Fruit fly (Drosophila melanogaster): ENCODE data around the gene CG8907.

Gene CG8907

DNA sequence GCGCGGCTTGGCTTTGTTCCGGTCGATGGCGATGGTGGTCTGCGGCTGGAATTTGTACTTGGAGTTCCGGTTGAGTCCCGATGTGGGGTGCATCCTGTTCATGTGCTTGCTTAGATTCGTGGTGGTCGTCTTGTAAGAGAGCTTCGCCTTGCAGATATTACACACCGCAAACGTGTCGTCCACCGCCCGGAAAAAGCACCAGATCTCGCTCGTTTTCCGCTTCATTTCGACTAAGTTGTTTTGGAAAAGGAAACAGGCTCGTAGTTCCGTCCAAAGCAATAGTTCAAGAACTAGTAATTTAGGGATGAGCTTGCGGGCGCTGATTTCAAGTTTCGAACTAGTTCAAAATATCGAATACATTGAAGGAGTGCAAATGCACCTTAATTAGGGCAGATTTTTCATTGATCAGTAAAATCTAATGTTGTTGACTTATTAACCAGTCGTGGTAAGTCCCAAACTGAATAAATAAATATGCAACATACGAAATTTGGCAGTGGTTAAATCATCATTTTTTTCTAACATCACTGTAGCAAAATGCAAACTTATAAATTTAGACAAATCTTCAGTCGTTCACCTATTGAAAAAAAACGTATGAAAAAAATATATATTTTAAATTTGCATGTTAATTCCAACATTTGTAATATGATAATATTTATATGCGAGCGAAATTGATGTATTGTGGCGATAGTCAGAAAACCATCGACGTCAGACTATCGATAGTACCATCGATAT is 34.9 kb downstream of the CG8907 start, which contains the start of the genes bdwf and Patr-1:
bdwf (minus strand) TSS at position 299 of the 732 bp plus-strand sequence.
Patr-1 (plus strand) TSS at position 727 of the 732 bp plus-strand sequence.
- peak; percentile 26 for TF ChIP-seq HLH106 (tag; optimal IDR thresholded peaks at IDR 0.05)
- TF ChIP-seq sage (GFP tag; optimal IDR thresholded peaks at IDR 0.05): no peak
- no peak for TF ChIP-seq br (GFP tag; optimal IDR thresholded peaks at IDR 0.05)
- no peak for TF ChIP-seq Sp1 (GFP tag; optimal IDR thresholded peaks at IDR 0.05)
- TF ChIP-seq psq (GFP tag; optimal IDR thresholded peaks at IDR 0.05): peak; percentile 19
- TF ChIP-seq foxo (GFP tag; optimal IDR thresholded peaks at IDR 0.05): peak in 1 of 2 experiments; percentile 51
- TF ChIP-seq OdsH (GFP tag; optimal IDR thresholded peaks at IDR 0.05): peak; percentile 19
- peak; percentile 25 for TF ChIP-seq sv (GFP tag; optimal IDR thresholded peaks at IDR 0.05)
- peak; percentile 71 for TF ChIP-seq woc (GFP tag; optimal IDR thresholded peaks at IDR 0.05)
- TF ChIP-seq Jra (GFP tag; optimal IDR thresholded peaks at IDR 0.05): peak; percentile 77
- TF ChIP-seq dsf (GFP tag; optimal IDR thresholded peaks at IDR 0.05; ENCODE audit: borderline replicate concordance): peak; percentile 32

DNA sequence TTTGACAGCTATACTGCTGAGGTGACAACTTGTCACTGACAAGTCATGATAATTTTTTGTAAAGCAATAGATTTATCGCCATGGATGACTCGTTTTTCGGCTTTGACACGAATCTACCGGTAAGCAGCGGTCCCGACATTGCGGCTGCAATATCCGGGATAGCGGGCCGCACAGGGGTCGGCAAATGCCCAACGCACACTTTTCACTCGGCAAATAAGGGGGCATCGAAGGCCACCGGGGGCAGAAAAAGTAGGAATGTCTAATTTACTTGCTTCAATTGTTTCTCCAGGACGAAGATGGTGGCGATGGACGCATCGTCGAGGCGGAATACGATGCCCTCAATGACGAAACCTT is 35.5 kb downstream of the CG8907 start:
- TF ChIP-seq GATAd (GFP tag; optimal IDR thresholded peaks at IDR 0.05): no peak
- no peak for TF ChIP-seq rgr (GFP tag; optimal IDR thresholded peaks at IDR 0.05)

DNA sequence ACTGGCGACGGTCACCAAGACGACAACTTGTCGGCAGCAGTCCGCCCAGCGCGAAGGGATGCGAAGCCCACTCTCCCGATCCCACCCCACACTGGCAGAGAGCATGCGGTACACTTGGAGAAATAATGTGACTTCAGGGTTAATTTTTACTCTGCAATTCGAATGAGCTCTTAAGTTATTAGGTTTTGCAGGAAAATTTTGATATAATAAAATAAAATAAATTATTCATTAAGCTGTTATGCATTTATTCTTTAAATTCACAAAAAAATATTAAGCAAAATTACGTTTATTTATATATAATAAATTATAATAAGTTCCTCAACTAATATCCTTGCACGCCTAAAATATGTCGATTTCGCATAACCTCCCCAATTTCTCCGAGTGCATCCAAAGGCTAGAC is 40.8 kb downstream of the CG8907 start:
- no peak for TF ChIP-seq CG9705 (GFP tag; optimal IDR thresholded peaks at IDR 0.05)
- peak in 1 of 2 experiments; percentile 4 for TF ChIP-seq foxo (GFP tag; optimal IDR thresholded peaks at IDR 0.05)
- TF ChIP-seq dl (GFP tag; optimal IDR thresholded peaks at IDR 0.05; ENCODE audit: insufficient read depth in 1 of 2, partially characterized antibody in 2 of 2): no peak
- TF ChIP-seq rgr (GFP tag; optimal IDR thresholded peaks at IDR 0.05): peak; percentile 18

DNA sequence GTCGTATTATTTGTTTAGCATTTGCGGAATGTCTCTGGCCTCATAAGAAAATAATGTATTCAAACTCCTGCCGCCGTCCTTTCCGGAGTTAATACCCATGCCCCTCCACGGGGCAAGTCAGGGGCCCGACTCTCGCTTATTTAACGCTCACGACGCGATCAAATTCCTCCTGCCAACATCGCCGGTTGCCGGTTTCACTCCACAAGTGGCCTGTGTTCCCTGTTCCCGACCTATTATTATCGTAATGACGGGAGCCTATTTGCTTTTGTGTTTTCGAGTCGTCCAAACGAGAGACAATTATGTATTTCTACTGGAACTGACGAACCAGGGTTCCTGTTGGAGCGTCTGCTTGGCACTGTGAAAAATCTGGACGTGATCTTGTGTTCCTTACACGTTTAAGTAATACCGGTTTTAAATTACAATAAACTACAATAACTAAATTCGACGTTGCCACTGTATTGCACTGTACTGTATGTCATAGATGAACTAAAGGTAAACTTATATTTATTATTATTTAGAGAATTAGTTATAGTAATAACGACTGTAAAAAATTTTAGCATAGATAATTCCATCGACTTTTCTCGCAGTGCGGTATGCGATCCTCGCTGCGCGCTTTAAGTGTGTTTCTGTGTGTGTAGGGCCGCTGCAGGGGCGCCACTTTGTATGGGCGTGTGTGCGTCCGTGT is 44.5 kb downstream of the CG8907 start:
- no peak for TF ChIP-seq Dif (GFP tag; optimal IDR thresholded peaks at IDR 0.05; ENCODE audit: partially characterized antibody)
- peak; percentile 46 for TF ChIP-seq CG32264 (GFP tag; optimal IDR thresholded peaks at IDR 0.05)
- TF ChIP-seq GATAd (GFP tag; optimal IDR thresholded peaks at IDR 0.05): no peak
- TF ChIP-seq sv (GFP tag; optimal IDR thresholded peaks at IDR 0.05): peak; percentile 33
- TF ChIP-seq usp (GFP tag; optimal IDR thresholded peaks at IDR 0.05): no peak
- peak; percentile 78 for TF ChIP-seq woc (GFP tag; optimal IDR thresholded peaks at IDR 0.05)
- no peak for TF ChIP-seq Abd-B (GFP tag; optimal IDR thresholded peaks at IDR 0.05)
- TF ChIP-seq brk (GFP tag; optimal IDR thresholded peaks at IDR 0.05): peak; percentile 69
- TF ChIP-seq tai (GFP tag; optimal IDR thresholded peaks at IDR 0.05): peak; percentile 34
- no peak for TF ChIP-seq N (GFP tag; optimal IDR thresholded peaks at IDR 0.05)
- no peak for TF ChIP-seq dsf (GFP tag; optimal IDR thresholded peaks at IDR 0.05; ENCODE audit: borderline replicate concordance)
- TF ChIP-seq dl (GFP tag; optimal IDR thresholded peaks at IDR 0.05; ENCODE audit: insufficient read depth in 1 of 2, partially characterized antibody in 2 of 2): no peak
- peak; percentile 34 for TF ChIP-seq Rel (GFP tag; optimal IDR thresholded peaks at IDR 0.05)
- TF ChIP-seq Rel (tag; optimal IDR thresholded peaks at IDR 0.05): peak; percentile 39
- TF ChIP-seq jim (GFP tag; optimal IDR thresholded peaks at IDR 0.05): no peak
- TF ChIP-seq CG9705 (GFP tag; optimal IDR thresholded peaks at IDR 0.05): peak; percentile 74
- peak; percentile 66 for TF ChIP-seq rgr (GFP tag; optimal IDR thresholded peaks at IDR 0.05)
- no peak for TF ChIP-seq CrebA (GFP tag; optimal IDR thresholded peaks at IDR 0.05; ENCODE audit: borderline replicate concordance)
- TF ChIP-seq pan (optimal IDR thresholded peaks at IDR 0.05): no peak
- TF ChIP-seq Hnf4 (GFP tag; optimal IDR thresholded peaks at IDR 0.05): peak; percentile 59
- no peak for TF ChIP-seq Mio (GFP tag; optimal IDR thresholded peaks at IDR 0.05)
- TF ChIP-seq h (GFP tag; optimal IDR thresholded peaks at IDR 0.05): peak; percentile 84
- TF ChIP-seq fru (GFP tag; optimal IDR thresholded peaks at IDR 0.05): peak; percentile 71
- no peak for TF ChIP-seq Vsx2 (GFP tag; optimal IDR thresholded peaks at IDR 0.05; ENCODE audit: partially characterized antibody)
- TF ChIP-seq foxo (GFP tag; optimal IDR thresholded peaks at IDR 0.05): peak in 1 of 2 experiments; percentile 63
- peak; percentile 61 for TF ChIP-seq dmrt93B (GFP tag; optimal IDR thresholded peaks at IDR 0.05)
- TF ChIP-seq HLH106 (tag; optimal IDR thresholded peaks at IDR 0.05): peak; percentile 88
- TF ChIP-seq br (GFP tag; optimal IDR thresholded peaks at IDR 0.05): peak; percentile 71
- no peak for TF ChIP-seq Hr78 (GFP tag; optimal IDR thresholded peaks at IDR 0.05)
- no peak for TF ChIP-seq lola (GFP tag; optimal IDR thresholded peaks at IDR 0.05)
- peak; percentile 62 for TF ChIP-seq psq (GFP tag; optimal IDR thresholded peaks at IDR 0.05)
- TF ChIP-seq sage (GFP tag; optimal IDR thresholded peaks at IDR 0.05): peak; percentile 59
- TF ChIP-seq OdsH (GFP tag; optimal IDR thresholded peaks at IDR 0.05): peak; percentile 79
- peak; percentile 72 for TF ChIP-seq ey (GFP tag; optimal IDR thresholded peaks at IDR 0.05)
- no peak for TF ChIP-seq Hr83 (GFP tag; optimal IDR thresholded peaks at IDR 0.05; ENCODE audit: poor library complexity, severe bottlenecking)
- TF ChIP-seq Dfd (GFP tag; optimal IDR thresholded peaks at IDR 0.05): no peak
- TF ChIP-seq Myc (optimal IDR thresholded peaks at IDR 0.05): no peak
- TF ChIP-seq Jra (GFP tag; optimal IDR thresholded peaks at IDR 0.05): no peak
- peak; percentile 80 for TF ChIP-seq Sp1 (GFP tag; optimal IDR thresholded peaks at IDR 0.05)
